Fruit fly (Drosophila melanogaster) whole organism, embryonic: ENCODE data around the gene Hou.

Experiments used
- Adf1 ChIP-seq: fragments of 200-800 bp; sonication (Bioruptor generic); IDR thresholded peaks from 2 replicates; pipeline ENCODE4 v1.3.6; 2022; ENCODE audit warnings: missing biosample characterization, missing genetic modification characterization
- Atf3 ChIP-seq: fragments of 200-800 bp; sonication (Bioruptor generic); optimal IDR thresholded peaks from 3 replicates; lab custom pipeline; 2016; ENCODE audit warnings: missing biosample characterization, missing genetic modification characterization
- Blimp-1 ChIP-seq: fragments of 200-800 bp; sonication (Bioruptor generic); optimal IDR thresholded peaks from 3 replicates; lab custom pipeline; 2018; ENCODE audit warnings: missing biosample characterization, missing genetic modification characterization, mild to moderate bottlenecking, moderate library complexity, missing genetic modification reagents
- CG11560 ChIP-seq: fragments of 200-800 bp; sonication (Bioruptor generic); IDR thresholded peaks from 3 replicates; pipeline ENCODE4 v1.3.6; 2022; ENCODE audit warnings: missing biosample characterization, missing genetic modification characterization
- CG12219 ChIP-seq: fragments of 200-800 bp; sonication (Bioruptor generic); optimal IDR thresholded peaks from 3 replicates; lab custom pipeline; 2018; ENCODE audit warnings: missing biosample characterization, mild to moderate bottlenecking, missing genetic modification characterization
- CG13296 ChIP-seq: fragments of 200-800 bp; sonication (Bioruptor generic); optimal IDR thresholded peaks from 3 replicates; lab custom pipeline; 2018; ENCODE audit warnings: missing biosample characterization, mild to moderate bottlenecking, missing genetic modification characterization
- CG14710 ChIP-seq: fragments of 200-800 bp; sonication (Bioruptor generic); optimal IDR thresholded peaks from 3 replicates; lab custom pipeline; 2019; ENCODE audit warnings: missing biosample characterization, mild to moderate bottlenecking, missing genetic modification characterization, moderate library complexity
- CG17359 ChIP-seq: fragments of 200-800 bp; sonication (Bioruptor generic); optimal IDR thresholded peaks from 3 replicates; lab custom pipeline; 2018; ENCODE audit warnings: missing biosample characterization, mild to moderate bottlenecking, missing genetic modification characterization, moderate library complexity
- CG18011 ChIP-seq: fragments of 200-800 bp; sonication (Bioruptor generic); optimal IDR thresholded peaks from 2 replicates; lab custom pipeline; 2017; ENCODE audit warnings: missing biosample characterization, missing genetic modification characterization, mild to moderate bottlenecking, moderate library complexity, missing genotype
- CG2120 ChIP-seq: fragments of 200-800 bp; sonication (Bioruptor generic); optimal IDR thresholded peaks from 3 replicates; lab custom pipeline; 2016; ENCODE audit warnings: missing biosample characterization, missing genetic modification characterization
- CG32767 ChIP-seq: fragments of 200-800 bp; sonication (Bioruptor generic); IDR thresholded peaks from 2 replicates; pipeline ENCODE4 v1.3.6; 2022; ENCODE audit warnings: missing biosample characterization, missing genetic modification characterization
- CG3407 ChIP-seq: fragments of 200-800 bp; sonication (Bioruptor generic); optimal IDR thresholded peaks from 2 replicates; lab custom pipeline; 2018; ENCODE audit warnings: missing biosample characterization, mild to moderate bottlenecking, missing genetic modification characterization
- CG34422 ChIP-seq: fragments of 200-800 bp; sonication (Bioruptor generic); IDR thresholded peaks from 3 replicates; pipeline ENCODE4 v1.3.6; 2022; ENCODE audit warnings: missing biosample characterization, missing genetic modification characterization
- CG42726 ChIP-seq: fragments of 200-800 bp; sonication (Bioruptor generic); IDR thresholded peaks from 2 replicates; pipeline ENCODE4 v1.3.6; 2022; ENCODE audit warnings: missing biosample characterization, missing genetic modification characterization; ENCODE audit not compliant: partially characterized antibody
- CG5180 ChIP-seq: fragments of 200-800 bp; sonication (Bioruptor generic); optimal IDR thresholded peaks from 3 replicates; lab custom pipeline; 2017; ENCODE audit warnings: missing biosample characterization, missing genetic modification characterization, mild to moderate bottlenecking, moderate library complexity, missing genetic modification reagents
- CG8281 ChIP-seq: fragments of 200-800 bp; sonication (Bioruptor generic); optimal IDR thresholded peaks from 2 replicates; lab custom pipeline; 2018; ENCODE audit warnings: missing biosample characterization, mild to moderate bottlenecking, missing genetic modification characterization, moderate library complexity
- H15 ChIP-seq: fragments of 200-800 bp; sonication (Bioruptor generic); IDR thresholded peaks from 3 replicates; pipeline ENCODE4 v1.3.6; 2022; ENCODE audit warnings: missing biosample characterization, missing genetic modification characterization
- Hmr ChIP-seq: fragments of 200-800 bp; sonication (Bioruptor generic); optimal IDR thresholded peaks from 3 replicates; lab custom pipeline; 2017; ENCODE audit warnings: mild to moderate bottlenecking, missing biosample characterization, missing genetic modification reagents, missing genetic modification characterization
- Hr51 ChIP-seq, 2 experiments: fragments of 200-800 bp; sonication (Bioruptor generic); optimal IDR thresholded peaks; 2 replicates in 1 of 2; 3 replicates in 1 of 2; lab custom pipeline; 2016 to 2018; ENCODE audit warnings: missing biosample characterization in 2 of 2, missing genetic modification characterization in 2 of 2, mild to moderate bottlenecking in 1 of 2, moderate library complexity in 1 of 2
- Lim3 ChIP-seq: fragments of 200-800 bp; sonication (Bioruptor generic); IDR thresholded peaks from 2 replicates; pipeline ENCODE4 v1.3.6; 2022; ENCODE audit warnings: missing biosample characterization, missing genetic modification characterization
- NC2α ChIP-seq: fragments of 200-800 bp; sonication (Bioruptor generic); optimal IDR thresholded peaks from 2 replicates; lab custom pipeline; 2016; ENCODE audit warnings: missing biosample characterization, missing genetic modification characterization
- NC2β ChIP-seq: fragments of 200-800 bp; sonication (Bioruptor generic); optimal IDR thresholded peaks from 2 replicates; lab custom pipeline; 2016; ENCODE audit warnings: missing biosample characterization, missing genetic modification characterization
- NK7.1 ChIP-seq: fragments of 200-800 bp; sonication (Bioruptor generic); optimal IDR thresholded peaks from 3 replicates; lab custom pipeline; 2016; ENCODE audit warnings: missing biosample characterization, missing genetic modification characterization
- Nf-YA ChIP-seq: fragments of 200-800 bp; sonication (Bioruptor generic); IDR thresholded peaks from 2 replicates; pipeline ENCODE4 v1.3.6; 2022; ENCODE audit warnings: missing biosample characterization, missing genetic modification characterization
- Nf-YC ChIP-seq: fragments of 200-800 bp; optimal IDR thresholded peaks from 3 replicates; lab custom pipeline; 2019; ENCODE audit warnings: missing biosample characterization, mild to moderate bottlenecking, missing genetic modification characterization, moderate library complexity
- Sox102F ChIP-seq: fragments of 200-800 bp; sonication (Bioruptor generic); optimal IDR thresholded peaks from 2 replicates; lab custom pipeline; 2018; ENCODE audit warnings: missing biosample characterization, mild to moderate bottlenecking, missing genetic modification characterization, moderate library complexity
- TFAM ChIP-seq: fragments of 200-800 bp; sonication (Bioruptor generic); optimal IDR thresholded peaks from 2 replicates; lab custom pipeline; 2017; ENCODE audit warnings: missing biosample characterization, missing genetic modification characterization, inconsistent platforms
- ash1 ChIP-seq: fragments of 200-800 bp; sonication (Bioruptor generic); optimal IDR thresholded peaks from 2 replicates; lab custom pipeline; 2018; ENCODE audit warnings: missing biosample characterization, mild to moderate bottlenecking, missing genetic modification characterization
- az2 ChIP-seq: fragments of 200-800 bp; sonication (Bioruptor generic); optimal IDR thresholded peaks from 3 replicates; lab custom pipeline; 2016; ENCODE audit warnings: missing biosample characterization, missing genetic modification characterization
- bigmax ChIP-seq: fragments of 200-800 bp; sonication (Bioruptor generic); optimal IDR thresholded peaks from 2 replicates; lab custom pipeline; 2018; ENCODE audit warnings: missing biosample characterization, mild to moderate bottlenecking, missing genetic modification characterization
- cato ChIP-seq: fragments of 200-800 bp; sonication (Bioruptor generic); optimal IDR thresholded peaks from 2 replicates; lab custom pipeline; 2016; ENCODE audit warnings: missing biosample characterization, missing genetic modification characterization, borderline replicate concordance
- cg ChIP-seq: fragments of 200-800 bp; sonication (Bioruptor generic); optimal IDR thresholded peaks from 3 replicates; lab custom pipeline; 2019; ENCODE audit warnings: missing biosample characterization, mild to moderate bottlenecking, missing genetic modification characterization, moderate library complexity
- chn ChIP-seq: fragments of 200-800 bp; sonication (Bioruptor generic); optimal IDR thresholded peaks from 2 replicates; lab custom pipeline; 2016; ENCODE audit warnings: missing biosample characterization, missing genetic modification characterization
- crol ChIP-seq: fragments of 200-800 bp; sonication (Bioruptor generic); IDR thresholded peaks from 2 replicates; pipeline ENCODE4 v1.3.6; 2022; ENCODE audit warnings: missing biosample characterization, missing genetic modification characterization
- dmrt99B ChIP-seq: fragments of 200-800 bp; sonication (Bioruptor generic); optimal IDR thresholded peaks from 2 replicates; lab custom pipeline; 2018; ENCODE audit warnings: missing biosample characterization, mild to moderate bottlenecking, missing genetic modification characterization, moderate library complexity
- ems ChIP-seq: fragments of 200-800 bp; sonication (Bioruptor generic); optimal IDR thresholded peaks from 3 replicates; lab custom pipeline; 2016; ENCODE audit warnings: missing biosample characterization, missing genetic modification characterization
- gce ChIP-seq: fragments of 200-800 bp; sonication (Bioruptor generic); IDR thresholded peaks from 3 replicates; pipeline ENCODE4 v1.3.6; 2022; ENCODE audit warnings: missing biosample characterization, missing genetic modification characterization
- klu ChIP-seq: fragments of 200-800 bp; sonication (Bioruptor generic); IDR thresholded peaks from 2 replicates; pipeline ENCODE4 v1.3.6; 2022; ENCODE audit warnings: missing biosample characterization, missing genetic modification characterization
- kni ChIP-seq: fragments of 200-800 bp; sonication (Bioruptor generic); optimal IDR thresholded peaks from 3 replicates; lab custom pipeline; 2017; ENCODE audit warnings: mild to moderate bottlenecking, missing biosample characterization, missing genetic modification reagents, missing genetic modification characterization
- lbe ChIP-seq: fragments of 200-800 bp; sonication (Bioruptor generic); optimal IDR thresholded peaks from 2 replicates; lab custom pipeline; 2016; ENCODE audit warnings: missing biosample characterization, mild to moderate bottlenecking, missing genetic modification characterization
- oc ChIP-seq: fragments of 200-800 bp; sonication (Bioruptor generic); optimal IDR thresholded peaks from 2 replicates; lab custom pipeline; 2018; ENCODE audit warnings: missing biosample characterization, mild to moderate bottlenecking, missing genetic modification characterization, moderate library complexity
- pzg ChIP-seq: fragments of 200-800 bp; sonication (Bioruptor generic); optimal IDR thresholded peaks from 3 replicates; lab custom pipeline; 2018; ENCODE audit warnings: missing biosample characterization, mild to moderate bottlenecking, missing genetic modification characterization, moderate library complexity
- row ChIP-seq: fragments of 200-800 bp; sonication (Bioruptor generic); IDR thresholded peaks from 3 replicates; pipeline ENCODE4 v1.3.6; 2022; ENCODE audit warnings: missing biosample characterization, missing genetic modification characterization
- slp2 ChIP-seq: fragments of 200-800 bp; sonication (Bioruptor generic); optimal IDR thresholded peaks from 2 replicates; lab custom pipeline; 2016; ENCODE audit warnings: missing biosample characterization, missing genetic modification characterization
- tll ChIP-seq, 2 experiments: fragments of 200-800 bp in 1 of 2; fragments of >200 bp in 1 of 2; sonication (Bioruptor generic) in 1 of 2; optimal IDR thresholded peaks; 2 replicates each; lab custom pipeline; 2017 to 2019; ENCODE audit warnings: missing biosample characterization in 2 of 2, missing genetic modification characterization in 2 of 2, mild to moderate bottlenecking in 1 of 2, moderate library complexity in 1 of 2
- tx ChIP-seq: fragments of 200-800 bp; sonication (Bioruptor generic); optimal IDR thresholded peaks from 2 replicates; lab custom pipeline; 2016; ENCODE audit warnings: missing biosample characterization, missing genetic modification characterization
- unpg ChIP-seq: fragments of 200-800 bp; sonication (Bioruptor generic); optimal IDR thresholded peaks from 3 replicates; lab custom pipeline; 2018; ENCODE audit warnings: missing biosample characterization, mild to moderate bottlenecking, missing genetic modification characterization, moderate library complexity
- vvl ChIP-seq: fragments of 200-800 bp; sonication (Bioruptor generic); IDR thresholded peaks from 2 replicates; pipeline ENCODE4 v1.3.6; 2022; ENCODE audit warnings: missing biosample characterization, missing genetic modification characterization
- zen ChIP-seq: fragments of 200-800 bp; sonication (Bioruptor generic); optimal IDR thresholded peaks from 3 replicates; lab custom pipeline; 2018; ENCODE audit warnings: missing biosample characterization, mild to moderate bottlenecking, missing genetic modification characterization, moderate library complexity
- zf30C ChIP-seq: fragments of 200-800 bp; sonication (Bioruptor generic); optimal IDR thresholded peaks from 3 replicates; lab custom pipeline; 2018; ENCODE audit warnings: missing biosample characterization, mild to moderate bottlenecking, missing genetic modification characterization

Gene Hou

DNA sequence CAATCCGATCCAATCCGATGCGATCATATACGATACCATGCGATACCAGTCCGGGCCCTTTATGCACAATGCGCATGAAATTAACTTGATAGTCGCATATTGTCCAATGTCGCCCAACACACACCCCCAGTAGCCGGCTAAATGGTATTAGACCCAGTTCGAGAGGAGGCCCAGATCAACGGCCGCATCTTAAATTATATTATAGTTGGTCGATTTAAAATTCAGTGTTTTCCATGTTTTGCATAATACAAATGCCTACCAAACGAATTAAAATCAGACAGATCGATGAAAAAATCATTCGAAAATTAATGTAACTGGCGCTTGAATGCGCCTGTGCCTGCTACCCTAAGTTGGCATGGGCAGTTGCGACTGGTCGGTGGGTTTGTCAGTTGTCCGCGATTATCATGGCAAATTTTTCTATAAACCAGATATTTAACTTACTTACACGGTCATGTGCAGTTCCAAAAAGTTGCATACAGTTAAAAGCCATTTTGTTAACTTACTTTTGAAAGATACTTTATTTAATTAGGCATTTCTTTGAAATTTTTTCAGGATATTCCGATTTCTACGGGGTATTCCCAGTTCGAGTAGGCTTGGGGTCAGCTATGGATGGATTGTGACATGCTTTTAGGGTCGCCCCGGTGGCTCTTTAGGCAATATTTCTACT lies 19.7 kb upstream of the Hou start (continued):
- peak in 1 of 2 experiments; percentile 64 for TF ChIP-seq Hr51 (GFP tag; optimal IDR thresholded peaks at IDR 0.05; lab: Kevin White, UChicago)
- peak; percentile 74 for TF ChIP-seq row (GFP tag; lab: Robert Waterston, UW)
- TF ChIP-seq gce, result no peak
- no peak for TF ChIP-seq ems
- no peak for TF ChIP-seq CG11560 (tag; lab: Robert Waterston, UW)
- TF ChIP-seq CG2120, result no peak
- no peak for TF ChIP-seq CG42726
- no peak for TF ChIP-seq CG18011 (GFP tag; lab: Kevin White, UChicago)
- no peak for TF ChIP-seq bigmax (GFP tag; lab: Kevin White, UChicago)
- no peak for TF ChIP-seq lbe (GFP tag; lab: Kevin White, UChicago)
- TF ChIP-seq CG32767, result no peak
- no peak for TF ChIP-seq Nf-YC (tag; lab: Kevin White, UChicago)
- TF ChIP-seq TFAM (GFP tag; lab: Kevin White, UChicago), result no peak
- TF ChIP-seq az2 (GFP tag; lab: Kevin White, UChicago), result no peak
- no peak for TF ChIP-seq CG14710 (tag; lab: Kevin White, UChicago)
- no peak for TF ChIP-seq Nf-YA
- no peak for TF ChIP-seq NC2α (GFP tag; lab: Kevin White, UChicago)
- TF ChIP-seq Lim3 (GFP tag; lab: Robert Waterston, UW), result no peak
- TF ChIP-seq chn (GFP tag; lab: Kevin White, UChicago), result no peak
- no peak for TF ChIP-seq ash1 (GFP tag; lab: Kevin White, UChicago)
- TF ChIP-seq H15 (GFP tag; lab: Robert Waterston, UW), result no peak
- peak; percentile 68 for TF ChIP-seq dmrt99B (tag; lab: Kevin White, UChicago)
- no peak for TF ChIP-seq NK7.1 (GFP tag; lab: Kevin White, UChicago)

DNA sequence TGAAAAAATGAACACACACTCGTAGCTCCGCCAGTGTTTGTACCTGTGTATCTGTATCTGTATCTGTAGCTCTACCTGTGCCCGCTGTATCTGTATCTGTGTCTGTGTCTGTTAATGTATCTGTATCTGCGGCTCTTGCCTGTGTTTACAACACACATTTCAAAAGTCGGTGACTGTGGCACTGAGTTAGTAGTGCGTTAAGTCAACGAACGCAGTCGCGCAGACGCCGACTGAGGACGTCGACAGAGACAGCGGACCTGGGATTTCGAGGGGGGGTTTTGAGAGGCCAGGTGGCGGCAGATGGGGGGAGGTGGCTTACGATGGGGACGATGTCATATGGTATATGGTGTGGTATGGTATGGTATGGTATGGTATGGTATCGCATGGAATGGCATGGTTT lies 18.0 kb upstream of the Hou start:
- TF ChIP-seq Adf1 (GFP tag; lab: Robert Waterston, UW), result peak; percentile 54
- no peak for TF ChIP-seq NC2β
- no peak for TF ChIP-seq lbe (GFP tag; lab: Kevin White, UChicago)
- no peak for TF ChIP-seq CG17359 (tag; lab: Kevin White, UChicago)
- no peak for TF ChIP-seq cato (GFP tag; lab: Kevin White, UChicago)
- TF ChIP-seq Hmr (GFP tag; lab: Kevin White, UChicago), result no peak
- peak in 1 of 2 experiments; percentile 96 for TF ChIP-seq tll (GFP tag; optimal IDR thresholded peaks at IDR 0.05; lab: Kevin White, UChicago)
- no peak for TF ChIP-seq klu (GFP tag; lab: Robert Waterston, UW)
- no peak for TF ChIP-seq CG12219 (GFP tag; lab: Kevin White, UChicago)
- TF ChIP-seq CG8281 (tag; lab: Kevin White, UChicago), result no peak
- TF ChIP-seq Sox102F (GFP tag; lab: Kevin White, UChicago), result no peak
- TF ChIP-seq tx (GFP tag; lab: Kevin White, UChicago), result no peak
- TF ChIP-seq CG5180, result peak; percentile 84
- TF ChIP-seq crol, result peak; percentile 59
- TF ChIP-seq vvl (GFP tag; lab: Robert Waterston, UW), result peak; percentile 61; the same call in 1 of the 2 replicates
- TF ChIP-seq unpg (GFP tag; lab: Kevin White, UChicago), result no peak
- no peak for TF ChIP-seq slp2 (GFP tag; lab: Kevin White, UChicago)
- no peak for TF ChIP-seq zf30C
- TF ChIP-seq Atf3, result no peak
- TF ChIP-seq kni, result peak; percentile 9
- no peak for TF ChIP-seq CG34422 (GFP tag; lab: Robert Waterston, UW)
- peak; percentile 16 for TF ChIP-seq oc (tag; lab: Kevin White, UChicago)
- TF ChIP-seq CG13296 (GFP tag; lab: Kevin White, UChicago), result no peak
- peak; percentile 53 for TF ChIP-seq Blimp-1 (GFP tag; lab: Kevin White, UChicago)
- peak; percentile 26 for TF ChIP-seq zen (tag; lab: Kevin White, UChicago)
- peak; percentile 79 for TF ChIP-seq cg
- TF ChIP-seq pzg (GFP tag; lab: Kevin White, UChicago), result no peak
- no peak for TF ChIP-seq CG3407 (GFP tag; lab: Kevin White, UChicago)
